Fruit fly (Drosophila melanogaster): ENCODE results near the gene spas.
A peak's percentile ranks its signal among the peaks of the same experiment; 100 is the strongest.

Gene spas

dm6 chr3R:24037538-24038265, at the start of gene spas (continued):
- TF ChIP-seq Ets21C (GFP tag; optimal IDR thresholded peaks at IDR 0.05) = peak; percentile 62
- no peak for TF ChIP-seq Smox (GFP tag; optimal IDR thresholded peaks at IDR 0.05)
- peak; percentile 50 for TF ChIP-seq CG8632 (GFP tag; optimal IDR thresholded peaks at IDR 0.05)
- peak; percentile 61 for TF ChIP-seq CG3032 (tag; optimal IDR thresholded peaks at IDR 0.05)
- no peak for TF ChIP-seq CG6276 (GFP tag; optimal IDR thresholded peaks at IDR 0.05)
- TF ChIP-seq Eip93F (GFP tag; optimal IDR thresholded peaks at IDR 0.05) = no peak
- TF ChIP-seq Gug (GFP tag; IDR thresholded peaks at IDR 0.05) = peak; percentile 62
- no peak for TF ChIP-seq Blimp-1 (GFP tag; optimal IDR thresholded peaks at IDR 0.05)
- TF ChIP-seq ss (GFP tag; optimal IDR thresholded peaks at IDR 0.05) = peak in 1 of 2 experiments; percentile 20

dm6 chr3R:23991364-23991763, 46.7 kb upstream of the spas start:
- TF ChIP-seq svp (GFP tag) = no peak
- TF ChIP-seq CG10631 (GFP tag; optimal IDR thresholded peaks at IDR 0.05) = no peak
- TF ChIP-seq cyc (GFP tag; optimal IDR thresholded peaks at IDR 0.05) = no peak
- TF ChIP-seq eg (GFP tag; IDR thresholded peaks at IDR 0.05) = no peak
- no peak for TF ChIP-seq Ets96B (tag; optimal IDR thresholded peaks at IDR 0.05)
- TF ChIP-seq CG6792 (GFP tag; optimal IDR thresholded peaks at IDR 0.05) = no peak
- TF ChIP-seq CG1621 (tag; optimal IDR thresholded peaks at IDR 0.05) = no peak
- no peak for TF ChIP-seq CG4318 (GFP tag; optimal IDR thresholded peaks at IDR 0.05)
- TF ChIP-seq CG31627 (GFP tag; optimal IDR thresholded peaks at IDR 0.05) = no peak
- TF ChIP-seq topi (GFP tag; optimal IDR thresholded peaks at IDR 0.05) = no peak
- no peak for TF ChIP-seq CG6854 (GFP tag; optimal IDR thresholded peaks at IDR 0.05)
- TF ChIP-seq fkh (GFP tag; optimal IDR thresholded peaks at IDR 0.05) = no peak
- TF ChIP-seq Ets21C (GFP tag; optimal IDR thresholded peaks at IDR 0.05) = no peak
- TF ChIP-seq Eip78C (GFP tag) = no peak

- TF ChIP-seq CG6163 (GFP tag; IDR thresholded peaks at IDR 0.05) (0 out of 3 replicates have a peak, but pooled peaks have one; percentile 35), Gug (GFP tag; IDR thresholded peaks at IDR 0.05) (0 out of 2 replicates have a peak, but pooled peaks have one; percentile 8), fkh (GFP tag; optimal IDR thresholded peaks at IDR 0.05) (peak; percentile 45), CG9139 (GFP tag; optimal IDR thresholded peaks at IDR 0.05) (peak; percentile 59), CG3919 (GFP tag; optimal IDR thresholded peaks at IDR 0.05) (peak; percentile 48), Ets96B (tag; optimal IDR thresholded peaks at IDR 0.05) (peak; percentile 16), CG3032 (tag; optimal IDR thresholded peaks at IDR 0.05) (peak; percentile 14), acj6 (GFP tag; optimal IDR thresholded peaks at IDR 0.05) (no peak), CG10669 (GFP tag; optimal IDR thresholded peaks at IDR 0.05) (no peak), Ets21C (GFP tag; optimal IDR thresholded peaks at IDR 0.05) (peak; percentile 51), Sox14 (GFP tag; optimal IDR thresholded peaks at IDR 0.05) (peak; percentile 82), CG31627 (GFP tag; optimal IDR thresholded peaks at IDR 0.05) (peak; percentile 54), vri (GFP tag; optimal IDR thresholded peaks at IDR 0.05) (peak; percentile 61), CG8119 (GFP tag; IDR thresholded peaks at IDR 0.05) (peak; percentile 47; the same call in 1 of the 3 replicates), salr (GFP tag; optimal IDR thresholded peaks at IDR 0.05) (peak in 1 of 2 experiments; percentile 32), net (GFP tag; optimal IDR thresholded peaks at IDR 0.05) (peak; percentile 53), topi (GFP tag; optimal IDR thresholded peaks at IDR 0.05) (peak; percentile 60), CG6808 (GFP tag; optimal IDR thresholded peaks at IDR 0.05) (peak; percentile 54), CG7368 (GFP tag; optimal IDR thresholded peaks at IDR 0.05) (no peak), CG6854 (GFP tag; optimal IDR thresholded peaks at IDR 0.05) (no peak), ss (GFP tag; optimal IDR thresholded peaks at IDR 0.05) (peak; percentile 80 to 81), lz (GFP tag; optimal IDR thresholded peaks at IDR 0.05) (peak; percentile 61), Blimp-1 (GFP tag; optimal IDR thresholded peaks at IDR 0.05) (peak; percentile 77), svp (GFP tag) (peak; percentile 83), CG6792 (GFP tag; optimal IDR thresholded peaks at IDR 0.05) (no peak), CG11762 (GFP tag; optimal IDR thresholded peaks at IDR 0.05; ENCODE audit: insufficient read depth) (no peak), Lpt (GFP tag; optimal IDR thresholded peaks at IDR 0.05) (no peak), Eip78C (GFP tag) (peak; percentile 74), dsx (GFP tag; optimal IDR thresholded peaks at IDR 0.05; ENCODE audit: poor library complexity, severe bottlenecking) (peak; percentile 19), cyc (GFP tag; optimal IDR thresholded peaks at IDR 0.05) (peak; percentile 40), spab (GFP tag; optimal IDR thresholded peaks at IDR 0.05) (peak; percentile 25), dac (GFP tag; optimal IDR thresholded peaks at IDR 0.05) (no peak), esn (GFP tag; optimal IDR thresholded peaks at IDR 0.05) (peak; percentile 64), CG1621 (tag; optimal IDR thresholded peaks at IDR 0.05) (peak; percentile 11)
Measured at dm6 chr3R:23992823-23993797, 44.9 kb upstream of the spas start, which contains the start of the genes Epp and Rab7. TSS of gene Epp (minus strand) at chr3R:23992916. TSS of gene Rab7 (plus strand) at chr3R:23993008.
